Fruit fly (Drosophila melanogaster) whole organism: ENCODE results near the gene CG1983.

ENCODE experiments used
- CG8478 ChIP-seq: fragments of >200 bp; optimal IDR thresholded peaks from 2 replicates; lab custom pipeline; 2018; ENCODE audit warnings: inconsistent platforms
- Dll ChIP-seq: fragments of >200 bp; optimal IDR thresholded peaks from 2 replicates; lab custom pipeline; 2017
- EcR ChIP-seq, 2 experiments: fragments of >200 bp; optimal IDR thresholded peaks; 2 replicates each; lab custom pipeline; 2017; ENCODE audit warnings: missing biosample characterization in 2 of 2, missing genetic modification characterization in 2 of 2, missing genetic modification reagents in 2 of 2
- pan ChIP-seq: fragments of >200 bp; optimal IDR thresholded peaks from 2 replicates; lab custom pipeline; 2017
- psq ChIP-seq: fragments of >200 bp; optimal IDR thresholded peaks from 2 replicates; lab custom pipeline; 2017
- usp ChIP-seq: fragments of >200 bp; optimal IDR thresholded peaks from 2 replicates; lab custom pipeline; 2017; ENCODE audit warnings: missing biosample characterization, missing genetic modification characterization, mixed read lengths

DNA sequence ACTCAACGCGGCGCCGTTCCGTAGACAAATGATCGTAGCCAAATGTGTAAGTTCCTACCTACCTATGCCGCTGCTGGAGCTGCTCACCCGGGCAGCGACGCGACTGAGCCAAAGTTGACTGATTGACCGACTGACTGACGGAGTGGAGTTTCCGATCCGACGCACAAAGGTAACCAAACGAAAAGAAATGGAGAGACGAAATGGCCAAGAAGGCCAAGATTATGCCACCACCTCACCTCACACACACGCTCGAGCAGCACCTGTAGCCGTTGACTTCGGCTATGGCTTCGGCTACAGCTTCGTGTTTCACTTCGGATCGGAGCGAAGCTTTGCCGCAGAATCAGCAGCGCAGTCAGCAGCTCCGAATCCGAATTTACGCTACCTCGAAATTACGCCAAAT lies 13.5 kb upstream of the CG1983 start, which contains the start of gene CG9747:
- no peak for TF ChIP-seq pan (lab: Kevin White, UChicago)
- TF ChIP-seq Dll: no peak
- no peak for TF ChIP-seq CG8478 (lab: Kevin White, UChicago)
- no peak for TF ChIP-seq EcR (GFP tag; optimal IDR thresholded peaks at IDR 0.05; lab: Kevin White, UChicago)
- TF ChIP-seq psq: no peak
- no peak for TF ChIP-seq usp (GFP tag; lab: Kevin White, UChicago)
